Worm (Caenorhabditis elegans) whole organism, L4 larva: Measurements from ENCODE around the gene lect-2.

ENCODE experiments used
- D1046.2 ChIP-seq: fragments of 200-800 bp; sonication (Bioruptor generic); IDR thresholded peaks from 2 replicates; pipeline ENCODE4 v1.3.6; 2022; ENCODE audit warnings: missing genetic modification characterization, missing compliant biosample characterization
- F10B5.3 ChIP-seq: sonication (generic microtip); optimal IDR thresholded peaks from 2 replicates; lab custom pipeline; 2016; ENCODE audit warnings: mild to moderate bottlenecking, missing genetic modification characterization, missing compliant biosample characterization
- F49E8.2 ChIP-seq: sonication (generic microtip); optimal IDR thresholded peaks from 2 replicates; lab custom pipeline; 2016; ENCODE audit warnings: missing compliant biosample characterization, mild to moderate bottlenecking, missing genetic modification characterization, borderline replicate concordance
- Y105C5A.15 ChIP-seq: fragments of 200-800 bp; sonication (Bioruptor generic); IDR thresholded peaks from 2 replicates; pipeline ENCODE4 v1.3.6; 2022; ENCODE audit warnings: missing genetic modification characterization, missing compliant biosample characterization
- Y75B8A.6 ChIP-seq: fragments of 200-800 bp; sonication (Bioruptor generic); IDR thresholded peaks from 2 replicates; pipeline ENCODE4 v1.3.6; 2022; ENCODE audit warnings: missing genetic modification reagents, missing genetic modification characterization, missing compliant biosample characterization
- ZK546.5 ChIP-seq, 2 experiments: sonication (generic microtip); optimal IDR thresholded peaks; 2 replicates each; lab custom pipeline; 2017; ENCODE audit warnings: missing biosample characterization in 2 of 2, missing genetic modification characterization in 2 of 2
- aha-1 ChIP-seq: fragments of 150-350 bp; peaks from one replicate; lab custom pipeline; 2014; ENCODE audit warnings: missing biosample characterization, missing genetic modification characterization
- ama-1 ChIP-seq: fragments of 150-350 bp; optimal IDR thresholded peaks from 2 replicates; lab custom pipeline; 2014; ENCODE audit warnings: inconsistent platforms, mixed read lengths
- attf-4 ChIP-seq: sonication (generic microtip); optimal IDR thresholded peaks from 3 replicates; lab custom pipeline; 2017; ENCODE audit warnings: missing biosample characterization, missing genetic modification characterization
- ceh-62 ChIP-seq: sonication (generic microtip); optimal IDR thresholded peaks from 2 replicates; lab custom pipeline; 2017; ENCODE audit warnings: missing biosample characterization, missing genetic modification characterization
- ceh-82 ChIP-seq: sonication (generic microtip); optimal IDR thresholded peaks from 2 replicates; lab custom pipeline; 2017; ENCODE audit warnings: missing biosample characterization, missing genetic modification characterization
- ces-1 ChIP-seq: fragments of 150-350 bp; sonication (generic microtip); optimal IDR thresholded peaks from 4 replicates; lab custom pipeline; 2014; ENCODE audit warnings: missing biosample characterization, missing genetic modification reagents, missing genetic modification characterization
- daf-19 ChIP-seq: fragments of 200-800 bp; sonication (Bioruptor generic); conservative IDR thresholded peaks from 2 replicates; pipeline ENCODE4 v1.3.6; 2022; ENCODE audit warnings: missing genetic modification characterization, missing compliant biosample characterization
- dpl-1 ChIP-seq: fragments of 150-350 bp; optimal IDR thresholded peaks from 2 replicates; lab custom pipeline; 2014; ENCODE audit warnings: missing biosample characterization, missing genetic modification reagents, missing genetic modification characterization
- egl-43 ChIP-seq: fragments of 200-800 bp; sonication (Bioruptor generic); IDR thresholded peaks from 2 replicates; pipeline ENCODE4 v1.3.6; 2022; ENCODE audit warnings: missing genetic modification reagents, missing genetic modification characterization, missing compliant biosample characterization
- hif-1 ChIP-seq, 2 experiments: sonication (generic microtip); optimal IDR thresholded peaks; 2 replicates each; lab custom pipeline; 2016 to 2017; ENCODE audit warnings: missing compliant biosample characterization in 2 of 2, missing genetic modification characterization in 2 of 2, missing genetic modification reagents in 2 of 2, missing genotype in 2 of 2, mild to moderate bottlenecking in 1 of 2
- hlh-11 ChIP-seq: fragments of 200-800 bp; sonication (Bioruptor generic); optimal IDR thresholded peaks from 2 replicates; lab custom pipeline; 2018; ENCODE audit warnings: mild to moderate bottlenecking, missing genetic modification characterization, missing compliant biosample characterization
- hmg-1.1 ChIP-seq: fragments of 200-800 bp; sonication (Bioruptor generic); IDR thresholded peaks from 2 replicates; pipeline ENCODE4 v1.3.6; 2022; ENCODE audit warnings: missing genetic modification reagents, missing genetic modification characterization, missing compliant biosample characterization
- jun-1 ChIP-seq: fragments of 150-350 bp; optimal IDR thresholded peaks from 2 replicates; lab custom pipeline; 2014; ENCODE audit warnings: missing biosample characterization, missing genetic modification reagents, missing genetic modification characterization
- lin-1 ChIP-seq: fragments of 200-800 bp; sonication (Bioruptor generic); IDR thresholded peaks from 2 replicates; pipeline ENCODE4 v1.3.6; 2022; ENCODE audit warnings: missing genetic modification reagents, missing genetic modification characterization, missing compliant biosample characterization
- lin-29 ChIP-seq: fragments of 200-800 bp; sonication (Bioruptor generic); IDR thresholded peaks from 2 replicates; pipeline ENCODE4 v1.3.6; 2022; ENCODE audit warnings: missing genetic modification reagents, missing genetic modification characterization, missing compliant biosample characterization
- lin-39 ChIP-seq: fragments of 150-350 bp; optimal IDR thresholded peaks from 2 replicates; lab custom pipeline; 2014; ENCODE audit warnings: missing biosample characterization, missing genetic modification reagents, missing genetic modification characterization
- lir-3 ChIP-seq: sonication (generic microtip); optimal IDR thresholded peaks from 2 replicates; lab custom pipeline; 2016; ENCODE audit warnings: mild to moderate bottlenecking, missing genetic modification characterization, missing compliant biosample characterization
- lsy-2 ChIP-seq, 2 experiments: fragments of 150-350 bp in 1 of 2; sonication (generic microtip) in 1 of 2; optimal IDR thresholded peaks; 2 replicates each; lab custom pipeline; 2014 to 2017; ENCODE audit warnings: missing biosample characterization in 2 of 2, missing genetic modification characterization in 2 of 2
- madf-9 ChIP-seq: fragments of 200-800 bp; sonication (Bioruptor generic); conservative IDR thresholded peaks from 2 replicates; pipeline ENCODE4 v1.3.6; 2022; ENCODE audit warnings: missing genetic modification reagents, missing genetic modification characterization, missing compliant biosample characterization
- nhr-102 ChIP-seq: sonication (generic microtip); optimal IDR thresholded peaks from 2 replicates; lab custom pipeline; 2016; ENCODE audit warnings: mild to moderate bottlenecking, missing genetic modification characterization, moderate library complexity, missing compliant biosample characterization
- nhr-11 ChIP-seq: fragments of 150-350 bp; optimal IDR thresholded peaks from 2 replicates; lab custom pipeline; 2014; ENCODE audit warnings: missing biosample characterization, missing genetic modification characterization
- nhr-28 ChIP-seq: fragments of 150-350 bp; optimal IDR thresholded peaks from 2 replicates; lab custom pipeline; 2014; ENCODE audit warnings: missing biosample characterization, missing genetic modification characterization
- nhr-42 ChIP-seq: fragments of 200-800 bp; sonication (Bioruptor generic); IDR thresholded peaks from 2 replicates; pipeline ENCODE4 v1.3.6; 2022; ENCODE audit warnings: missing genetic modification characterization, missing compliant biosample characterization
- nhr-48 ChIP-seq: sonication (generic microtip); optimal IDR thresholded peaks from 2 replicates; lab custom pipeline; 2016; ENCODE audit warnings: mild to moderate bottlenecking, missing genetic modification characterization, missing compliant biosample characterization
- saeg-2 ChIP-seq: fragments of 200-800 bp; sonication (Bioruptor generic); IDR thresholded peaks from 2 replicates; pipeline ENCODE4 v1.3.6; 2022; ENCODE audit warnings: missing genetic modification reagents, missing genetic modification characterization, missing compliant biosample characterization
- sdz-12 ChIP-seq: fragments of 200-800 bp; sonication (Bioruptor generic); optimal IDR thresholded peaks from 2 replicates; lab custom pipeline; 2018; ENCODE audit warnings: mild to moderate bottlenecking, missing genetic modification characterization, missing compliant biosample characterization
- skn-1 ChIP-seq: fragments of 150-350 bp; optimal IDR thresholded peaks from 2 replicates; lab custom pipeline; 2014; ENCODE audit warnings: missing biosample characterization, missing genetic modification characterization
- snpc-1.2 ChIP-seq: fragments of 200-800 bp; sonication (Bioruptor generic); IDR thresholded peaks from 2 replicates; pipeline ENCODE4 v1.3.6; 2022; ENCODE audit warnings: missing genetic modification reagents, missing genetic modification characterization, missing compliant biosample characterization
- spr-1 ChIP-seq: sonication (generic microtip); optimal IDR thresholded peaks from 2 replicates; lab custom pipeline; 2016; ENCODE audit warnings: mild to moderate bottlenecking, missing genetic modification characterization, missing compliant biosample characterization
- tag-97 ChIP-seq: fragments of 200-800 bp; sonication (Bioruptor generic); IDR thresholded peaks from 2 replicates; pipeline ENCODE4 v1.3.6; 2022; ENCODE audit warnings: missing genetic modification characterization, missing compliant biosample characterization
- unc-62 ChIP-seq, 3 experiments: fragments of 150-350 bp in 1 of 3; sonication (generic microtip); optimal IDR thresholded peaks in 2 of 3; peaks in 1 of 3; 1 replicate in 1 of 3; 2 replicates in 2 of 3; lab custom pipeline; 2014 to 2017; ENCODE audit warnings: missing biosample characterization in 3 of 3, missing genetic modification characterization in 3 of 3, missing genetic modification reagents in 3 of 3, missing genotype in 1 of 3
- zag-1 ChIP-seq: fragments of 150-350 bp; optimal IDR thresholded peaks from 2 replicates; lab custom pipeline; 2014; ENCODE audit warnings: missing biosample characterization, missing genetic modification characterization
- zfp-2 ChIP-seq: sonication (generic microtip); optimal IDR thresholded peaks from 2 replicates; lab custom pipeline; 2016; ENCODE audit warnings: mild to moderate bottlenecking, missing genetic modification characterization, missing compliant biosample characterization
- zip-11 ChIP-seq: fragments of 200-800 bp; sonication (Bioruptor generic); IDR thresholded peaks from 2 replicates; pipeline ENCODE4 v1.3.6; 2022; ENCODE audit warnings: missing genetic modification characterization, missing compliant biosample characterization
- zip-2 ChIP-seq: fragments of 150-350 bp; optimal IDR thresholded peaks from 2 replicates; lab custom pipeline; 2014; ENCODE audit warnings: missing biosample characterization, missing genetic modification characterization
- ztf-11 ChIP-seq: fragments of 150-350 bp; optimal IDR thresholded peaks from 2 replicates; lab custom pipeline; 2014; ENCODE audit warnings: missing biosample characterization, missing genetic modification characterization

lect-2 gene

DNA sequence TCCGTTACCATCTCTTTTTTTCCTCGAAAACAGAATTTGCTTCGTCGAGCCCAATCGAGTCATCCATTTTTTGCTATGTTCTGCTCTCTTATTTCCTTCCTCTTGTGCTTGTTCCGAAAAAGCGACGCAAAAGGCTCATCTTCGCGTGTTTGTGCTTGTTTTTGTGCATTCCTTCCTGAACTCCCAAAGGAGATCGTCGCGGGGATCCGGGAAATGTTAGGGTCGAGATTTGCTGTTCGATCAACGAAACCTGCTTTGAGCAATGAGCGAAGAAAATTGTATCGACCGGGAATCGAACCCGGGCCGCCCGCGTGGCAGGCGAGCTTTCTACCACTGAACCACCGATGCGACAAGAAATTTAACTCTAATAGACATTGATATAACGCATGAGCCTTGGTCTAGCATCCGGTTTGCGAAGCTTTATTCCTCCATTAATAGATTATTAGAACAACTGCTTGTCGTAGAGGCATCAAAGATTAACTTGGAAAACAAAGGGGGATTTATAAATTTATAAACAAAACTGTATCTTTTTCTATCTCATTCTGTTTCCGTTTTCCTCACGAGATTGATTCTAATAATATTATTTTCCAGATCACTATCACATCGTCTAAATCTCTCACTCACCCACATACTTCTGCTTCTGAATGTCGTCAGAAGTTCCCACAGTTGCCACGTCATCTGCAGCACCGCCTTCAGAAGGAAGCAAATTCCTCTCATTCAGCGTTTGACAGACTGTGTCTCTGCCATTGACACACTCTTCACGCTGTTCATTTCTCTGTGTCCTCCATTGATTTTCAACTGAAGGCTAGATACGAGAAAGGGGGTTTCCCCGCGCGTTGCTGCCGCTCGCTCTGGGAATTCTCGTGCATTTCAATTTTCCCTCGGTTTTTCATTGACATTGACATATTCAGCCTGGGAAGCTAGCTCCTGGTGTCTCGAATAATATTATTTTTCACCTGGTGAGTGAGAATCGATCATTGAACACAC, 8.3 kb upstream of the lect-2 start, which contains the start of gene K05F1.6 (continued):
- TF ChIP-seq madf-9 (GFP tag; lab: Robert Waterston, UW) (peak; percentile 38; the same call in 1 of the 2 replicates), jun-1 (tag; lab: Kevin White, UChicago) (peak; percentile 73), lsy-2 (tag; optimal IDR thresholded peaks at IDR 0.05; lab: Kevin White, UChicago) (peak in 1 of 2 experiments; percentile 54), lin-29 (no peak), nhr-48 (peak; percentile 46), unc-62 (GFP tag; optimal IDR thresholded peaks at IDR 0.05 in 1 of 2; lab: Kevin White, UChicago) (peak in 1 of 2 experiments; percentile 92), unc-62 (tag; optimal IDR thresholded peaks at IDR 0.05; lab: Kevin White, UChicago) (no peak), saeg-2 (peak; percentile 81; the same call in 1 of the 2 replicates), hmg-1.1 (peak; percentile 66), zag-1 (tag; lab: Kevin White, UChicago) (no peak), lin-1 (GFP tag; lab: Robert Waterston, UW) (peak; percentile 82; the same call in 1 of the 2 replicates), nhr-102 (tag; lab: Kevin White, UChicago) (peak; percentile 83), nhr-42 (GFP tag; lab: Robert Waterston, UW) (peak; percentile 63; the same call in 1 of the 2 replicates), D1046.2 (GFP tag; lab: Robert Waterston, UW) (peak; percentile 77; the same call in 1 of the 2 replicates), zip-2 (tag; lab: Kevin White, UChicago) (peak; percentile 42), lir-3 (tag; lab: Kevin White, UChicago) (peak; percentile 80), ceh-62 (no peak), F49E8.2 (peak; percentile 78), lin-39 (no peak), Y75B8A.6 (GFP tag; lab: Robert Waterston, UW) (no peak), ama-1 (no peak), egl-43 (GFP tag; lab: Robert Waterston, UW) (no peak; the same call in 1 of the 2 replicates), tag-97 (GFP tag; lab: Robert Waterston, UW) (0 out of 2 replicates have a peak, but pooled peaks have one; percentile 28), ztf-11 (no peak)

DNA sequence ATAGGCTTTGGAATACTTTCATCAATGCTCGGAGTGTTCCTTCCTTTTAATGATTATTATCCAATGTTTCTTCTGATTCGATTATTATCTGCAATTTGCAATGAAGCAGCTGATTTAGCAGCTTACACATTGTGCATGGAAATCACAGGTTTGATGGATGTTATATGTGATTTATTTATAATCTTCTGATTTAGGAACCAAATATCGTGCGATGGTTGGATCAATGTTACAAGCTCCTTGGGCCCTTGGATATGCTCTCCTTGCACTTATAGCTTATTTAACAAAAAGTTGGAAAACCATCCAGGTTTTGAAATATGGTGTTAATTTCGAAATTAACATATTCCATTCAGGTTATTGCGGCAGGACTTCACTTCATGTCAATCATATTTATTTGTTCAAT, 5.0 kb upstream of the lect-2 start:
- TF ChIP-seq unc-62 (GFP tag; optimal IDR thresholded peaks at IDR 0.05 in 1 of 2; lab: Kevin White, UChicago) (peak in 1 of 2 experiments; percentile 92), unc-62 (tag; optimal IDR thresholded peaks at IDR 0.05; lab: Kevin White, UChicago) (no peak), spr-1 (tag; lab: Kevin White, UChicago) (no peak)
- TF ChIP-seq, all 104 proteins: peak for 1

DNA sequence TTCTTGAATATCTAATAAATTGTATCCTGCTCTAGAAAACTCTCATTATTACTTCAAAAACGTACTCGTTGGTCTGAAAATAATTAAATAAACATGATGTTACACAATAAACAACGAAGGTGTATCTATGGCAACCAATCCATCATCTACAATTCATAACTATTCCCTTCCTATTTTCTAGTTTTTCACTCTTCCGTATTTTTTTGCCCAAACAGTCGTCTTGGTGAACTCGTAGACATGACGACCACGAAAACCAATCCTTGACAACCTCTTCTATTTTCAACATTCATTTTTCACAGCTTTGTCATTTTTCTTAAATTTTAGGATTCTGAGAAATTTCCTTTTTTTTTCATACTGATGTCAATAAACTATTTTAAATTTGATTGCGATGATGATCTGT, 1.7 kb upstream of the lect-2 start, which contains the start of gene K05F1.13:
K05F1.13 (plus strand) TSS at position 301 of the 400 bp plus-strand sequence.
- TF ChIP-seq nhr-28 (tag; lab: Kevin White, UChicago) (no peak), F10B5.3 (tag; lab: Kevin White, UChicago) (no peak), aha-1 (tag; lab: Kevin White, UChicago) (peak; percentile 74), Y105C5A.15 (GFP tag; lab: Robert Waterston, UW) (no peak), attf-4 (tag; lab: Kevin White, UChicago) (no peak), skn-1 (tag; lab: Kevin White, UChicago) (no peak), saeg-2 (no peak), daf-19 (no peak)
- TF ChIP-seq, all 104 proteins: peak for 1

DNA sequence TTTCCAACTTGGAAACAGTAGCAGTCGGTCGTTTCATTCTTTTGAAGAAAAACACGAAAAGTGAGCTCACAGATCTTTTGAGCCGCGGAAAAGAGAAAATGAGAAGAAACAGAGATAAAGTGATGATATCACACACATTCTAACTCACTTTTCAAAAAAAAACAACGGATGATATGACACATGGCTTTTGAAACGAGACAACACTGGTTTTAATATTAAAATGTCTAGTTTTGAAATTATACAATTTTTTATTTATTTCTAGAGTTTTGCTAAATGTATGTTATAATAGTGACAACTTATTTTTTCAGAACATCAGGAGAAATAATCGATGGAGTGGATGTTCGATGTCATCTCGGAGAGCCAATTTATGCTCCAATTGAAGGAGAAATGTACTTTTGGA, 2.0 kb downstream of the lect-2 start, which contains the start of gene K05F1.14:
K05F1.14 (minus strand) TSS at position 101 of the 400 bp plus-strand sequence.
- TF ChIP-seq spr-1 (tag; lab: Kevin White, UChicago) (no peak), ces-1 (no peak), dpl-1 (GFP tag; lab: Kevin White, UChicago) (no peak), sdz-12 (no peak), zip-2 (tag; lab: Kevin White, UChicago) (no peak), ZK546.5 (tag; optimal IDR thresholded peaks at IDR 0.05; lab: Kevin White, UChicago) (no peak), snpc-1.2 (GFP tag; lab: Robert Waterston, UW) (no peak), zfp-2 (tag; lab: Kevin White, UChicago) (no peak), zip-11 (no peak), hif-1 (tag; optimal IDR thresholded peaks at IDR 0.05; lab: Kevin White, UChicago) (no peak), nhr-11 (tag; lab: Kevin White, UChicago) (no peak), hlh-11 (tag; lab: Kevin White, UChicago) (no peak), lsy-2 (tag; optimal IDR thresholded peaks at IDR 0.05; lab: Kevin White, UChicago) (no peak), ceh-82 (tag; lab: Kevin White, UChicago) (no peak), nhr-102 (tag; lab: Kevin White, UChicago) (no peak), saeg-2 (no peak)
